Fruit fly (Drosophila melanogaster) whole organism, wandering third instar larva: ENCODE measurements around the gene Wdr33.

Experiments used
- CrebA ChIP-seq: fragments of 200-800 bp; sonication (Bioruptor generic); optimal IDR thresholded peaks from 2 replicates; lab custom pipeline; 2016; ENCODE audit warnings: missing biosample characterization, mild to moderate bottlenecking, missing genetic modification characterization, borderline replicate concordance
- HLH106 ChIP-seq: fragments of 200-800 bp; optimal IDR thresholded peaks from 3 replicates; lab custom pipeline; 2019; ENCODE audit warnings: missing biosample characterization, mild to moderate bottlenecking, missing genetic modification characterization, moderate library complexity
- OdsH ChIP-seq: fragments of 200-800 bp; sonication (Bioruptor generic); optimal IDR thresholded peaks from 2 replicates; lab custom pipeline; 2016; ENCODE audit warnings: missing biosample characterization, mild to moderate bottlenecking, missing genetic modification characterization
- br ChIP-seq: fragments of 200-800 bp; sonication (Bioruptor generic); optimal IDR thresholded peaks from 2 replicates; lab custom pipeline; 2016; ENCODE audit warnings: missing biosample characterization, missing genetic modification characterization
- fru ChIP-seq: fragments of 200-800 bp; sonication (Bioruptor generic); optimal IDR thresholded peaks from 3 replicates; lab custom pipeline; 2016; ENCODE audit warnings: missing biosample characterization, mild to moderate bottlenecking, missing genetic modification characterization
- h ChIP-seq: fragments of 200-800 bp; sonication (Bioruptor generic); optimal IDR thresholded peaks from 3 replicates; lab custom pipeline; 2016; ENCODE audit warnings: missing biosample characterization, mild to moderate bottlenecking, missing genetic modification characterization
- tai ChIP-seq: sonication (Bioruptor generic); optimal IDR thresholded peaks from 2 replicates; lab custom pipeline; 2016; ENCODE audit warnings: missing biosample characterization, missing genetic modification characterization
- usp ChIP-seq: fragments of >200 bp; optimal IDR thresholded peaks from 2 replicates; lab custom pipeline; 2017; ENCODE audit warnings: missing biosample characterization, missing genetic modification characterization

DNA sequence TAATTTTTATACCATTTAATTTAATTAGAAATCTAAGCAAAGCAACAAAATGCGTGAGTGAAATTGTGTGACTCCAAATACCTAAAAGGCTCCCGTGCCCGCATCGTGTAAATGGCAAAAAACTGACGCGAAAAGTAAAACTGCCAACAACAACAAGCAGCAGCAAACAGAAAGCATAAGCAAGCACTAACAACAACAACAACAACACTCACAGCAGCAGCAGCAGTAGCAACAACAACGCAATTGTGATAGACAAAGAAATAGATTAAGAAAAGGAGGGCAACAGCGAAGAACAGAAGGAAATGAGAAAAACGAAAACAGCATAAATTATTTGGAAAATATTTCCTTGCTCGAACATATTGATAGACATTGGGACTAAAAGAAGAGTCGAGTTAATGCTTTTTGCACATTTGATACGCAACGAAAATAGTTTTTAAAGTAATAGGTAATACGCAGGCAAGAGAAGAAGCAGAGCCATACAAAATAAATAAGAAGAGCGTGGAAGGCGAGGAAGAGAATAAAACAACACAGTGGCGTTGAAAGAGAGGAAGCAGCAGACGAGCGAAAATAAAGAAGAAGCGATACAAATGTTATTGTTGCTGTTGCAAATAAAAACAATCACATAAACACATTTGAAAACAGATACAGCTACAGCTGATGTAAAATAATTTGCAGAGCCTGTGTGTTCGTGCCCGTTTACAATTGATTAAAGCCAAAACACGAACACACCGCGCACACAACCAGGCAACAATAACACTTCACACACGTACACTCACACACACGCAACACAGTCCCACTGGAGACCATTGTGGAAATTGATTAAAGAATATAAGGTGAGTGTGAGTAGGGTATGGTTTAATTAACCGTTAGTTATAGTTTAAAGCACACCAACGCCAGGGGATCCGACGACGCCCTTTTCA lies 9.6 kb downstream of the Wdr33 start:
- no peak for TF ChIP-seq HLH106 (tag; lab: Kevin White, UChicago)
- TF ChIP-seq fru (GFP tag; lab: Kevin White, UChicago), result no peak
- TF ChIP-seq OdsH (GFP tag; lab: Kevin White, UChicago), result no peak
- no peak for TF ChIP-seq usp (GFP tag; lab: Kevin White, UChicago)
- TF ChIP-seq h (GFP tag; lab: Kevin White, UChicago), result no peak
- no peak for TF ChIP-seq br
- TF ChIP-seq tai, result no peak
- TF ChIP-seq CrebA, result no peak
